Fruit fly (Drosophila melanogaster): ENCODE data around the gene CSN1b.

- TF ChIP-seq psq (optimal IDR thresholded peaks at IDR 0.05) (no peak), CG8478 (optimal IDR thresholded peaks at IDR 0.05) (no peak)
These were observed 41.4 kb downstream of the CSN1b start, which contains the start of gene CG6865 for dm6 chr3L:18863327-18863726.

Measured in whole organism.